Worm (Caenorhabditis elegans) whole organism, young adult: ENCODE results near the gene spig-9.
A peak's percentile ranks its signal among the peaks of the same experiment; 100 is the strongest.

ENCODE experiments used
- B0035.1 ChIP-seq: sonication (generic microtip); optimal IDR thresholded peaks from 2 replicates; lab custom pipeline; 2016; ENCODE audit warnings: missing genetic modification characterization, mild to moderate bottlenecking, missing compliant biosample characterization, missing genotype, missing genetic modification reagents
- D2030.7 ChIP-seq: fragments of 200-800 bp; sonication (Bioruptor generic); IDR thresholded peaks from 2 replicates; pipeline ENCODE4 v1.3.6; 2022; ENCODE audit warnings: missing genetic modification reagents, missing genetic modification characterization, missing compliant biosample characterization
- F10E7.11 ChIP-seq: sonication (generic microtip); optimal IDR thresholded peaks from 2 replicates; lab custom pipeline; 2017; ENCODE audit warnings: mild to moderate bottlenecking, missing genetic modification characterization, moderate library complexity, missing compliant biosample characterization
- F57C9.4 ChIP-seq: sonication (generic microtip); optimal IDR thresholded peaks from 2 replicates; lab custom pipeline; 2017; ENCODE audit warnings: mild to moderate bottlenecking, missing genetic modification characterization, missing compliant biosample characterization
- K11D2.4 ChIP-seq: fragments of 200-800 bp; sonication (Bioruptor generic); IDR thresholded peaks from 2 replicates; pipeline ENCODE4 v1.3.6; 2022; ENCODE audit warnings: missing genetic modification reagents, missing genetic modification characterization, missing compliant biosample characterization
- Y53G8AR.9 ChIP-seq: fragments of 200-800 bp; sonication (Bioruptor generic); conservative IDR thresholded peaks from 2 replicates; pipeline ENCODE4 v1.3.6; 2022; ENCODE audit warnings: missing genetic modification reagents, missing genetic modification characterization, missing compliant biosample characterization
- Y67H2A.10 ChIP-seq: fragments of 200-800 bp; sonication (Bioruptor generic); conservative IDR thresholded peaks from 2 replicates; pipeline ENCODE4 v1.3.6; 2022; ENCODE audit warnings: missing genetic modification reagents, missing genetic modification characterization, missing compliant biosample characterization
- Y79H2A.3 ChIP-seq: fragments of 200-800 bp; sonication (Bioruptor generic); conservative IDR thresholded peaks from 2 replicates; pipeline ENCODE4 v1.3.6; 2022; ENCODE audit warnings: missing genetic modification reagents, missing genetic modification characterization, missing compliant biosample characterization
- cebp-1 ChIP-seq, 2 experiments: fragments of 200-800 bp in 1 of 2; sonication (Bioruptor generic) in 1 of 2; sonication (generic microtip) in 1 of 2; IDR thresholded peaks in 1 of 2; optimal IDR thresholded peaks in 1 of 2; 2 replicates each; pipeline versions ENCODE4 v1.3.6 to Lab custom; 2017 to 2022; ENCODE audit warnings: missing compliant biosample characterization in 2 of 2, missing genetic modification characterization in 2 of 2, mild to moderate bottlenecking in 1 of 2, missing genetic modification reagents in 1 of 2, moderate library complexity in 1 of 2
- ceh-27 ChIP-seq: fragments of 200-800 bp; sonication (Bioruptor generic); optimal IDR thresholded peaks from 2 replicates; lab custom pipeline; 2018; ENCODE audit warnings: mild to moderate bottlenecking, missing genetic modification characterization, moderate library complexity, missing compliant biosample characterization
- egrh-3 ChIP-seq: fragments of 200-800 bp; sonication (Bioruptor generic); IDR thresholded peaks from 2 replicates; pipeline ENCODE4 v1.3.6; 2022; ENCODE audit warnings: missing genetic modification reagents, missing genetic modification characterization, missing compliant biosample characterization
- hsf-1 ChIP-seq: fragments of 200-800 bp; sonication (Bioruptor generic); IDR thresholded peaks from 2 replicates; pipeline ENCODE4 v1.3.6; 2022; ENCODE audit warnings: missing genetic modification reagents, missing genetic modification characterization, missing compliant biosample characterization
- lin-26 ChIP-seq: fragments of 200-800 bp; sonication (Bioruptor generic); IDR thresholded peaks from 2 replicates; pipeline ENCODE4 v1.3.6; 2022; ENCODE audit warnings: missing genetic modification reagents, missing genetic modification characterization, missing compliant biosample characterization
- lin-40 ChIP-seq: sonication (generic microtip); optimal IDR thresholded peaks from 2 replicates; lab custom pipeline; 2016; ENCODE audit warnings: missing genetic modification characterization, mild to moderate bottlenecking, missing compliant biosample characterization, missing genotype, missing genetic modification reagents
- madf-3 ChIP-seq: fragments of 200-800 bp; sonication (Bioruptor generic); IDR thresholded peaks from 2 replicates; pipeline ENCODE4 v1.3.6; 2022; ENCODE audit warnings: missing genetic modification reagents, missing genetic modification characterization, missing compliant biosample characterization
- madf-6 ChIP-seq: fragments of 200-800 bp; sonication (Bioruptor generic); IDR thresholded peaks from 2 replicates; pipeline ENCODE4 v1.3.6; 2022; ENCODE audit warnings: missing genetic modification reagents, missing genetic modification characterization, missing compliant biosample characterization
- mcd-1 ChIP-seq: fragments of 200-800 bp; sonication (Bioruptor generic); IDR thresholded peaks from 2 replicates; pipeline ENCODE4 v1.3.6; 2022; ENCODE audit warnings: missing genetic modification reagents, missing genetic modification characterization, missing compliant biosample characterization
- mel-28 ChIP-seq: sonication (generic microtip); optimal IDR thresholded peaks from 2 replicates; lab custom pipeline; 2016; ENCODE audit warnings: borderline replicate concordance, mild to moderate bottlenecking, missing genetic modification characterization, missing compliant biosample characterization
- nfya-2 ChIP-seq: fragments of 200-800 bp; sonication (Bioruptor generic); IDR thresholded peaks from 2 replicates; pipeline ENCODE4 v1.3.6; 2022; ENCODE audit warnings: missing genetic modification reagents, missing genetic modification characterization, missing compliant biosample characterization
- nfyb-1 ChIP-seq: fragments of 200-800 bp; sonication (Bioruptor generic); IDR thresholded peaks from 2 replicates; pipeline ENCODE4 v1.3.6; 2022; ENCODE audit warnings: missing genetic modification reagents, missing genetic modification characterization, missing compliant biosample characterization
- nhr-120 ChIP-seq: fragments of 200-800 bp; sonication (Bioruptor generic); IDR thresholded peaks from 2 replicates; pipeline ENCODE4 v1.3.6; 2022; ENCODE audit warnings: missing genetic modification characterization, missing compliant biosample characterization
- nhr-80 ChIP-seq: sonication (generic microtip); optimal IDR thresholded peaks from 2 replicates; lab custom pipeline; 2016; ENCODE audit warnings: missing genetic modification characterization, missing compliant biosample characterization
- pha-4 ChIP-seq: fragments of 150-350 bp; sonication (generic microtip); optimal IDR thresholded peaks from 2 replicates; lab custom pipeline; 2014; ENCODE audit warnings: missing biosample characterization, missing genetic modification reagents, missing genetic modification characterization
- rcor-1 ChIP-seq: fragments of 200-800 bp; sonication (Bioruptor generic); IDR thresholded peaks from 2 replicates; pipeline ENCODE4 v1.3.6; 2022; ENCODE audit warnings: missing genetic modification reagents, missing genetic modification characterization, missing compliant biosample characterization
- rec-8 ChIP-seq, 2 experiments: sonication (generic microtip); optimal IDR thresholded peaks; 2 replicates each; lab custom pipeline; 2016; ENCODE audit warnings: mild to moderate bottlenecking in 2 of 2, missing genetic modification characterization in 2 of 2, missing genetic modification reagents in 2 of 2, missing genotype in 2 of 2, missing biosample characterization in 1 of 2, missing compliant biosample characterization in 1 of 2, moderate library complexity in 1 of 2
- rpc-1 ChIP-seq, 2 experiments: fragments of 150-350 bp in 1 of 2; sonication (generic microtip) in 1 of 2; optimal IDR thresholded peaks; 2 replicates each; lab custom pipeline; 2014 to 2018; ENCODE audit warnings: missing biosample characterization in 1 of 2, missing genetic modification characterization in 1 of 2, missing genetic modification reagents in 1 of 2, missing genotype in 1 of 2
- snpc-1.1 ChIP-seq: sonication (generic microtip); optimal IDR thresholded peaks from 2 replicates; lab custom pipeline; 2017; ENCODE audit warnings: missing genetic modification characterization, mild to moderate bottlenecking, missing compliant biosample characterization, antibody characterized with exemption, moderate library complexity, missing genotype, missing genetic modification reagents; ENCODE audit not compliant: insufficient read depth
- snpc-4 ChIP-seq, 5 experiments: fragments of 150-350 bp in 1 of 5; sonication (generic microtip) in 4 of 5; optimal IDR thresholded peaks; 2 replicates each; lab custom pipeline; 2014 to 2018; ENCODE audit warnings: missing genetic modification characterization in 5 of 5, missing biosample characterization in 3 of 5, antibody characterized with exemption in 2 of 5, mild to moderate bottlenecking in 2 of 5, missing compliant biosample characterization in 2 of 5, missing genotype in 2 of 5, moderate library complexity in 2 of 5, missing genetic modification reagents in 1 of 5
- tlf-1 ChIP-seq: fragments of 200-800 bp; sonication (Bioruptor generic); optimal IDR thresholded peaks from 2 replicates; lab custom pipeline; 2018; ENCODE audit warnings: mild to moderate bottlenecking, missing genetic modification characterization, missing compliant biosample characterization
- ztf-22 ChIP-seq: fragments of 200-800 bp; sonication (Bioruptor generic); optimal IDR thresholded peaks from 2 replicates; lab custom pipeline; 2018; ENCODE audit warnings: mild to moderate bottlenecking, missing genetic modification characterization, moderate library complexity, missing compliant biosample characterization
- ztf-6 ChIP-seq: fragments of 200-800 bp; sonication (Bioruptor generic); IDR thresholded peaks from 2 replicates; pipeline ENCODE4 v1.3.6; 2022; ENCODE audit warnings: missing genetic modification reagents, missing genetic modification characterization, missing compliant biosample characterization

spig-9 gene

ce11 chrV:13655202-13655764 lies 43.6 kb upstream of the spig-9 start (continued):
- TF ChIP-seq ztf-6 (GFP tag; lab: Robert Waterston, UW) (no peak), rec-8 (tag; optimal IDR thresholded peaks at IDR 0.05; lab: Kevin White, UChicago) (no peak), madf-6 (GFP tag; lab: Robert Waterston, UW) (no peak), F10E7.11 (no peak), Y79H2A.3 (0 out of 2 replicates have a peak, but pooled peaks have one; percentile 27), snpc-4 (GFP tag; optimal IDR thresholded peaks at IDR 0.05; lab: Kevin White, UChicago) (no peak), snpc-4 (tag; optimal IDR thresholded peaks at IDR 0.05; lab: Kevin White, UChicago) (peak in 1 of 4 experiments; percentile 9), D2030.7 (GFP tag; lab: Robert Waterston, UW) (no peak), lin-26 (GFP tag; lab: Robert Waterston, UW) (no peak), tlf-1 (GFP tag; lab: Kevin White, UChicago) (peak; percentile 3), ztf-22 (GFP tag; lab: Kevin White, UChicago) (no peak), mel-28 (tag; lab: Kevin White, UChicago) (no peak), ceh-27 (peak; percentile 33), mcd-1 (GFP tag; lab: Robert Waterston, UW) (peak; percentile 60), rcor-1 (GFP tag; lab: Robert Waterston, UW) (0 out of 2 replicates have a peak, but pooled peaks have one; percentile 13), hsf-1 (GFP tag; lab: Robert Waterston, UW) (no peak), egrh-3 (GFP tag; lab: Robert Waterston, UW) (peak; percentile 79), F57C9.4 (tag; lab: Kevin White, UChicago) (no peak), nhr-120 (GFP tag; lab: Robert Waterston, UW) (no peak), B0035.1 (tag; lab: Kevin White, UChicago) (no peak), Y53G8AR.9 (GFP tag; lab: Robert Waterston, UW) (no peak), lin-40 (tag; lab: Kevin White, UChicago) (peak; percentile 29), pha-4 (tag; lab: Kevin White, UChicago) (no peak), nfya-2 (GFP tag; lab: Robert Waterston, UW) (no peak)

- TF ChIP-seq nhr-80 (tag; lab: Kevin White, UChicago) (peak; percentile 8), Y53G8AR.9 (GFP tag; lab: Robert Waterston, UW) (0 out of 2 replicates have a peak, but pooled peaks have one; percentile 20), rpc-1 (optimal IDR thresholded peaks at IDR 0.05; lab: Kevin White, UChicago) (no peak), rpc-1 (tag; optimal IDR thresholded peaks at IDR 0.05; lab: Kevin White, UChicago) (no peak), K11D2.4 (GFP tag; lab: Robert Waterston, UW) (0 out of 2 replicates have a peak, but pooled peaks have one; percentile 29), madf-3 (GFP tag; lab: Robert Waterston, UW) (0 out of 2 replicates have a peak, but pooled peaks have one; percentile 71), B0035.1 (tag; lab: Kevin White, UChicago) (no peak), Y67H2A.10 (GFP tag; lab: Robert Waterston, UW) (no peak), snpc-1.1 (peak; percentile 14), nfyb-1 (GFP tag; lab: Robert Waterston, UW) (0 out of 2 replicates have a peak, but pooled peaks have one; percentile 23), cebp-1 (GFP tag; IDR thresholded peaks at IDR 0.05; lab: Robert Waterston, UW) (peak; percentile 67), cebp-1 (tag; optimal IDR thresholded peaks at IDR 0.05; lab: Kevin White, UChicago) (peak; percentile 76)
These were observed 42.7 kb upstream of the spig-9 start for ce11 chrV:13654394-13654792.
